Fruit fly (Drosophila melanogaster): ENCODE results near the gene CG13998.
A peak's percentile ranks its signal among the peaks of the same experiment; 100 is the strongest.

Gene CG13998

DNA sequence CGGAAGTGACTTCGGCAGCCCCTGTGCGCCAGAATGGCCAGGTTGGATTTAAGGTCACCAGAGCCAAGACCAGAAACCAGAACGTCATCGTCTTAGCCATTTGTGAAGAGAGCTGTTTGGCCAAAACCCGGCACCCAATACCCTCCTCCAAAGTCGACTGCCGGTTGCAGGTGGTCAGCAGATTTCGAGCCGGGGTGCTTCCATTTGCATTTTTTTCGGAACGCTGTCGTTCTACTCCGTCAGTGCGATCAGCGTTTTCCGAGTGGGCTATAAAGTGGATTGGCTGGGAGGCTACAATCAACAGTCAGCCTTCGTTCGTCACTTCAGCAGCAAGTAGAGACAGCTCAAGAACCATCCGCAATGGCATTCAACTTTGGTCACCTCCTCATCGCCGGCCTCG lies at the start of gene CG13998, which contains the start of gene Vm26Ab:
CG13998 (minus strand) TSS at position 114 of the 400 bp plus-strand sequence.
Vm26Ab (plus strand) TSS at position 299 of the 400 bp plus-strand sequence.
- TF ChIP-seq rn (GFP tag; IDR thresholded peaks at IDR 0.05) = no peak
- no peak for TF ChIP-seq CG8301 (tag; optimal IDR thresholded peaks at IDR 0.05)
- no peak for TF ChIP-seq CG13204 (GFP tag; optimal IDR thresholded peaks at IDR 0.05)
- no peak for TF ChIP-seq CG17806 (tag; optimal IDR thresholded peaks at IDR 0.05)

DNA sequence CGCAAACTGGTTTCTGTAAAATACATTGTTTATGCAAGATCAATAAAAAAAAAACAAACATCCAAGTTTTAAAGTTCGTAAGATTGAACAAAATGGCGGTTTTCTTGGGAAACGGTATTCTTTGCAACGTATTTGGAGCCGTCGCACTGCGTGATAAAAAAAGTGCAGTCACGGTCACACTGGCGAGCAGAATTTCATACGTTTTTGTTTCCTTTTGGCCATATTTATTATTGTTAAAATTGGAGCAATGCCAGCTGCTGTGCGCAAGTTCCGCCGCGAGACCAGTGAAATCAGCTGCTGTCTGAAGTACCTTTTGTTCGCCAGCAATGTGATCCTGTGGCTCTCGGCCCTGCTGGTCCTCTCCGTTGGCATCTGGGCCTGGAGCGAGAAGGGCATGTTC lies 43.4 kb upstream of the CG13998 start, which contains the start of gene Tsp26A:
Tsp26A (plus strand) TSS at position 164 of the 400 bp plus-strand sequence.
- TF ChIP-seq CG17806 (tag; optimal IDR thresholded peaks at IDR 0.05) (no peak), Pif1A (GFP tag; optimal IDR thresholded peaks at IDR 0.05) (no peak), CG10348 (GFP tag; IDR thresholded peaks at IDR 0.05) (no peak), gl (tag; optimal IDR thresholded peaks at IDR 0.05) (no peak), Snoo (tag; optimal IDR thresholded peaks at IDR 0.05) (no peak), CG32121 (GFP tag; IDR thresholded peaks at IDR 0.05) (no peak), CG8159 (tag; optimal IDR thresholded peaks at IDR 0.05) (no peak), CG15710 (tag; optimal IDR thresholded peaks at IDR 0.05) (no peak), EcR (GFP tag; optimal IDR thresholded peaks at IDR 0.05) (no peak), D1 (tag; optimal IDR thresholded peaks at IDR 0.05) (no peak), Pif1B (GFP tag; optimal IDR thresholded peaks at IDR 0.05) (no peak), fd96Ca (GFP tag; IDR thresholded peaks at IDR 0.05) (no peak), CG12605 (GFP tag; IDR thresholded peaks at IDR 0.05) (no peak), CG9948 (tag; optimal IDR thresholded peaks at IDR 0.05) (no peak), Ets98B (GFP tag; IDR thresholded peaks at IDR 0.05) (no peak)

DNA sequence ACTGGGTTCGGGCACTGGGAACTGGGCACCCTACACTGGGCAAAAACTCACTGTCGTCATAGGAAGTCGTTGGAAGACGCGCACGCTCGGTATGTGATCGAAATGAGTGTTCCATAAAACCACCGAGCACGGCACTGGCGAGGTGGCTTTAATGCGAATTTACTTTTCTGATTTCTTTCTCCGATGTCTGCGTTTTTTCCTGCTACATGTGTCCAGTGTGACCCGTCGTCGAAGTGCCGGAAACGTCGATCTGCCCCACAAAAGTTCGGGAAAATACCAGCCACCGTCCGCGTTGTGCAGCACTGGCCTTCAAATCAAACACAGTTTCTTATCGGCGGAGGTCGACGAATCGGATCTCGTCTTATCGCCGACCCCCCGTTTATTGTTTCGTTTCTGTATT lies 42.6 kb upstream of the CG13998 start, which contains the start of gene Kdm5:
Kdm5 (minus strand) TSS at position 255 of the 400 bp plus-strand sequence.
- TF ChIP-seq fd96Ca (GFP tag; IDR thresholded peaks at IDR 0.05) = 0 out of 3 replicates have a peak, but pooled peaks have one; percentile 10
- TF ChIP-seq CG34367 (tag; optimal IDR thresholded peaks at IDR 0.05) = no peak
- peak; percentile 51; the same call in 1 of the 3 replicates for TF ChIP-seq CG4496 (GFP tag; IDR thresholded peaks at IDR 0.05)
- peak; percentile 41 for TF ChIP-seq Snoo (tag; optimal IDR thresholded peaks at IDR 0.05)
- TF ChIP-seq Pif1A (GFP tag; optimal IDR thresholded peaks at IDR 0.05) = no peak
- peak; percentile 24 for TF ChIP-seq EcR (GFP tag; optimal IDR thresholded peaks at IDR 0.05)
- no peak for TF ChIP-seq CG8301 (tag; optimal IDR thresholded peaks at IDR 0.05)
- no peak for TF ChIP-seq CG10348 (GFP tag; IDR thresholded peaks at IDR 0.05)
- TF ChIP-seq Ets98B (GFP tag; IDR thresholded peaks at IDR 0.05) = peak; percentile 46
- TF ChIP-seq CG8159 (tag; optimal IDR thresholded peaks at IDR 0.05) = peak; percentile 2
- TF ChIP-seq CG15710 (tag; optimal IDR thresholded peaks at IDR 0.05) = no peak
- no peak for TF ChIP-seq gl (tag; optimal IDR thresholded peaks at IDR 0.05)
- TF ChIP-seq CG13204 (GFP tag; optimal IDR thresholded peaks at IDR 0.05) = no peak
- TF ChIP-seq CG32121 (GFP tag; IDR thresholded peaks at IDR 0.05) = peak; percentile 34; the same call in 1 of the 2 replicates
- TF ChIP-seq CG12605 (GFP tag; IDR thresholded peaks at IDR 0.05) = no peak
- no peak for TF ChIP-seq CG9948 (tag; optimal IDR thresholded peaks at IDR 0.05)
- TF ChIP-seq CG17806 (tag; optimal IDR thresholded peaks at IDR 0.05) = peak; percentile 9
- TF ChIP-seq CG14655 (GFP tag; optimal IDR thresholded peaks at IDR 0.05) = no peak
- no peak for TF ChIP-seq rn (GFP tag; IDR thresholded peaks at IDR 0.05)
- no peak for TF ChIP-seq D1 (tag; optimal IDR thresholded peaks at IDR 0.05)
- TF ChIP-seq Pif1B (GFP tag; optimal IDR thresholded peaks at IDR 0.05) = no peak

DNA sequence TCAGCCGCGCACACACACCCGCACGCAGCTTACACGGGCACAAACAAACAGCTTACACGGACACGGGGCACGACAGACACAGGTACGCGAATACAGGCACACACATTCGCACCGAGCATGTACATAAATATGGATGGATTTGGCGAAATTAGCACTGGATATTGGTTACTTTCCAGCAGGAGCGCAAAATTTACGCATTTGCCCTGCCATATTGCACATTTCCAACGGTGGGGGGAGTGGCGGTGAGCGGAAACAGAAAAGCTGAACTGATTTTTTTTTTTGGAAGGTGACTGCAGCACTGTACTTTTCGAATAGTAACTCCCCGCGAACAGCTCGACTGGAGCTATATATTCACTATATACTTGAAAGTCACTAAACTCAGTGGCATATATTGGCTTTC lies 41.8 kb upstream of the CG13998 start:
- no peak for TF ChIP-seq fd96Ca (GFP tag; IDR thresholded peaks at IDR 0.05)
- TF ChIP-seq CG4496 (GFP tag; IDR thresholded peaks at IDR 0.05) = 0 out of 3 replicates have a peak, but pooled peaks have one; percentile 3

DNA sequence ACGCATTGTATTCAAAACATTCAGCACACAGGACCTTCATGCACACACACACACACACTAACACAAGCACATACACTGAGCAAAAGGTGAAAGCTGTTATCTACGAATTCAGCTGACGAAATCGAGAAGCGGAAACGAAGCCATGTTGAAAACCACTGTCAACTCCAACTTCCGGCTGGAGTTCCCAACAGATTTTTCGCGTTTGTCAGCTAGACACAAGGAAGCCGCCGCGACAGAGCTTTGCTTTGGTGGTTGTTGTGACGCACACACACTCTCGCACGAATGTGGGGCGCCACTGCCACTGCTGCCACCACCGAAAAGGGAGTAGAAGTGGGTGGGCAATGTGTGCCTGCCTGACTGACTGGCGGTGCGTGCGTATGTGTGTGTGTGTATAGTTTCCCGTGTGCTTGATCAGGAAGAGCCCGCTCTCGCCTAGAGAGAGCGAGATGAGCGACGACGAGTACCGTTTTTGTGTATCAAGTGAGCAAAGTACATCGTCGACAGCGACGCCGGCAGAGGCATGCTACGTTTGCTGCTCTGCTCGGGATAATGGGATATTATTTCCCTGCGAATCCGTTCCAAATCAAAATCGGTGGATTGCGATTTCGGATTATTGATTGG lies 41.1 kb upstream of the CG13998 start:
- TF ChIP-seq fd96Ca (GFP tag; IDR thresholded peaks at IDR 0.05) = no peak
- no peak for TF ChIP-seq CG10348 (GFP tag; IDR thresholded peaks at IDR 0.05)
- no peak for TF ChIP-seq CG14655 (GFP tag; optimal IDR thresholded peaks at IDR 0.05)
- TF ChIP-seq D1 (tag; optimal IDR thresholded peaks at IDR 0.05) = no peak
- peak; percentile 34 for TF ChIP-seq gl (tag; optimal IDR thresholded peaks at IDR 0.05)
- TF ChIP-seq CG32121 (GFP tag; IDR thresholded peaks at IDR 0.05) = no peak
- TF ChIP-seq Pif1A (GFP tag; optimal IDR thresholded peaks at IDR 0.05) = no peak
- peak; percentile 31 for TF ChIP-seq Snoo (tag; optimal IDR thresholded peaks at IDR 0.05)
- peak; percentile 10; the same call in 2 of the 3 replicates for TF ChIP-seq CG4496 (GFP tag; IDR thresholded peaks at IDR 0.05)
- no peak for TF ChIP-seq rn (GFP tag; IDR thresholded peaks at IDR 0.05)
- no peak for TF ChIP-seq Pif1B (GFP tag; optimal IDR thresholded peaks at IDR 0.05)
- TF ChIP-seq CG8159 (tag; optimal IDR thresholded peaks at IDR 0.05) = peak; percentile 6
- TF ChIP-seq CG34367 (tag; optimal IDR thresholded peaks at IDR 0.05) = peak; percentile 15
- TF ChIP-seq CG12605 (GFP tag; IDR thresholded peaks at IDR 0.05) = no peak
- no peak for TF ChIP-seq EcR (GFP tag; optimal IDR thresholded peaks at IDR 0.05)
- no peak for TF ChIP-seq Ets98B (GFP tag; IDR thresholded peaks at IDR 0.05)
- TF ChIP-seq CG13204 (GFP tag; optimal IDR thresholded peaks at IDR 0.05) = peak; percentile 10
- TF ChIP-seq CG9948 (tag; optimal IDR thresholded peaks at IDR 0.05) = no peak
- TF ChIP-seq CG17806 (tag; optimal IDR thresholded peaks at IDR 0.05) = no peak
- no peak for TF ChIP-seq CG8301 (tag; optimal IDR thresholded peaks at IDR 0.05)
- TF ChIP-seq CG15710 (tag; optimal IDR thresholded peaks at IDR 0.05) = peak; percentile 39

DNA sequence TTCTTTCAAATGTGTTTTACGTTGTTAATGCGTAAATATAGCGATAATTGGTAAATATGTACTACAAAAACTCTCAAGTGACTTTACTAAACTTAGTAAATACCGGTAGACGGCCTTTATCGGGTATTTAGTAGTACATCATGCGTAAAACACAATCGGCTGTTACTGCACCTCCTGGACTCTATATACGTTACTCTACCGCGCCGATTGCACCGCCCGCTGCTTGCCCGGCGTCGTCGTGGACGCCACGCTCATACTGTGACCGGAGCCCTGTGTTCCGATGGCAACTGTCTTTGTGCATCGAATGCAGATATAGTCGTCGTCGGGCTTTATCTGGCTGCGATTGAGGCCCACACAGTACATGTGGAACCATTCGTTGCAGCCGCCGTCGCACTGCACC lies 33.8 kb upstream of the CG13998 start:
- TF ChIP-seq CG14655 (GFP tag; optimal IDR thresholded peaks at IDR 0.05) = no peak
- TF ChIP-seq D1 (tag; optimal IDR thresholded peaks at IDR 0.05) = no peak
- TF ChIP-seq Pif1A (GFP tag; optimal IDR thresholded peaks at IDR 0.05) = no peak
- no peak for TF ChIP-seq CG32121 (GFP tag; IDR thresholded peaks at IDR 0.05)
- TF ChIP-seq CG13204 (GFP tag; optimal IDR thresholded peaks at IDR 0.05) = peak; percentile 45
- 0 out of 3 replicates have a peak, but pooled peaks have one; percentile 34 for TF ChIP-seq fd96Ca (GFP tag; IDR thresholded peaks at IDR 0.05)
